Worm (Caenorhabditis elegans) whole organism, late embryonic: Measurements from ENCODE around the gene M18.6.

ENCODE experiments used
- ceh-9 ChIP-seq: sonication (generic microtip); optimal IDR thresholded peaks from 2 replicates; lab custom pipeline; 2016; ENCODE audit warnings: mild to moderate bottlenecking, missing genetic modification characterization, inconsistent platforms, missing compliant biosample characterization
- elt-2 ChIP-seq: sonication (generic microtip); optimal IDR thresholded peaks from 2 replicates; lab custom pipeline; 2016; ENCODE audit warnings: missing genetic modification reagents, missing genetic modification characterization, missing compliant biosample characterization
- hlh-30 ChIP-seq: sonication (generic microtip); optimal IDR thresholded peaks from 2 replicates; lab custom pipeline; 2017; ENCODE audit warnings: antibody characterized with exemption, missing genetic modification characterization, missing compliant biosample characterization; ENCODE audit not compliant: insufficient read depth
- hlh-6 ChIP-seq: sonication (generic microtip); optimal IDR thresholded peaks from 2 replicates; lab custom pipeline; 2016; ENCODE audit warnings: missing genotype, missing genetic modification characterization, missing compliant biosample characterization
- lin-11 ChIP-seq: fragments of 200-800 bp; sonication (Bioruptor generic); optimal IDR thresholded peaks from 2 replicates; lab custom pipeline; 2018; ENCODE audit warnings: mild to moderate bottlenecking, missing genetic modification characterization, missing compliant biosample characterization
- nfya-1 ChIP-seq: sonication (generic microtip); optimal IDR thresholded peaks from 2 replicates; lab custom pipeline; 2017; ENCODE audit warnings: missing genetic modification characterization, mild to moderate bottlenecking, missing compliant biosample characterization, antibody characterized with exemption, moderate library complexity
- nhr-11 ChIP-seq: fragments of 150-350 bp; optimal IDR thresholded peaks from 2 replicates; lab custom pipeline; 2014; ENCODE audit warnings: missing biosample characterization, missing genetic modification characterization
- pha-4 ChIP-seq: fragments of 150-350 bp; optimal IDR thresholded peaks from 2 replicates; lab custom pipeline; 2018; ENCODE audit warnings: missing biosample characterization, missing genetic modification reagents, missing genetic modification characterization
- unc-3 ChIP-seq, 2 experiments: fragments of 200-800 bp in 1 of 2; sonication (Bioruptor generic) in 1 of 2; sonication (generic microtip) in 1 of 2; conservative IDR thresholded peaks in 1 of 2; optimal IDR thresholded peaks in 1 of 2; 2 replicates each; pipeline versions ENCODE4 v1.3.6 to Lab custom; 2016 to 2022; ENCODE audit warnings: missing compliant biosample characterization in 2 of 2, missing genetic modification characterization in 2 of 2, missing genetic modification reagents in 1 of 2
- zip-5 ChIP-seq: sonication (generic microtip); optimal IDR thresholded peaks from 2 replicates; lab custom pipeline; 2016; ENCODE audit warnings: missing genetic modification characterization, missing compliant biosample characterization

- TF ChIP-seq zip-5 (tag; lab: Kevin White, UChicago) = no peak
- TF ChIP-seq nhr-11 (tag; lab: Kevin White, UChicago) = no peak
- TF ChIP-seq hlh-6 (tag; lab: Kevin White, UChicago) = no peak
- no peak for TF ChIP-seq unc-3 (GFP tag; conservative IDR thresholded peaks at IDR 0.05; lab: Robert Waterston, UW)
- no peak for TF ChIP-seq unc-3 (tag; optimal IDR thresholded peaks at IDR 0.05; lab: Kevin White, UChicago)
- TF ChIP-seq nfya-1 (tag; lab: Kevin White, UChicago) = no peak
- no peak for TF ChIP-seq hlh-30
- no peak for TF ChIP-seq ceh-9 (tag; lab: Kevin White, UChicago)
- TF ChIP-seq pha-4 = no peak
- no peak for TF ChIP-seq lin-11 (tag; lab: Kevin White, UChicago)
- TF ChIP-seq elt-2 (tag; lab: Kevin White, UChicago) = no peak
These were observed 46.8 kb downstream of the M18.6 start, which contains the start of gene F20B10.3 for ce11 chrIV:12167944-12168343.
